Worm (Caenorhabditis elegans) whole organism, midembryonic: Measurements from ENCODE around the gene C53B7.2.

ENCODE experiments used
- T22C8.4 ChIP-seq: fragments of 200-800 bp; sonication (Bioruptor generic); IDR thresholded peaks from 2 replicates; pipeline ENCODE4 v1.3.6; 2022; ENCODE audit warnings: missing genetic modification characterization, missing compliant biosample characterization
- flt-1 ChIP-seq: fragments of 200-800 bp; sonication (Bioruptor generic); IDR thresholded peaks from 2 replicates; pipeline ENCODE4 v1.3.6; 2022; ENCODE audit warnings: missing genetic modification characterization, missing compliant biosample characterization
- klf-2 ChIP-seq: fragments of 200-800 bp; sonication (Bioruptor generic); conservative IDR thresholded peaks from 2 replicates; pipeline ENCODE4 v1.3.6; 2022; ENCODE audit warnings: missing genetic modification reagents, missing genetic modification characterization, missing compliant biosample characterization
- med-1 ChIP-seq: sonication (generic microtip); optimal IDR thresholded peaks from 2 replicates; lab custom pipeline; 2017; ENCODE audit warnings: missing genetic modification characterization, mild to moderate bottlenecking, missing compliant biosample characterization, antibody characterized with exemption, missing genetic modification reagents; ENCODE audit not compliant: insufficient read depth
- ztf-29 ChIP-seq: fragments of 200-800 bp; sonication (Bioruptor generic); IDR thresholded peaks from 2 replicates; pipeline ENCODE4 v1.3.6; 2022; ENCODE audit warnings: missing genetic modification reagents, missing genetic modification characterization, missing compliant biosample characterization

ce11 chrX:6804857-6805256 lies 41.2 kb upstream of the C53B7.2 start:
- TF ChIP-seq flt-1 (GFP tag; lab: Robert Waterston, UW) (no peak), klf-2 (GFP tag; lab: Robert Waterston, UW) (no peak), ztf-29 (GFP tag; lab: Robert Waterston, UW) (no peak), T22C8.4 (GFP tag; lab: Robert Waterston, UW) (no peak), med-1 (GFP tag; lab: Kevin White, UChicago) (no peak)
